Worm (Caenorhabditis elegans) whole organism, L4 larva: ENCODE results near the gene pks-1.

Source experiments
- F37D6.2 ChIP-seq: sonication (generic microtip); optimal IDR thresholded peaks from 2 replicates; lab custom pipeline; 2016; ENCODE audit warnings: mild to moderate bottlenecking, missing genetic modification characterization, missing compliant biosample characterization
- R02D3.7 ChIP-seq: fragments of 150-350 bp; sonication (generic microtip); optimal IDR thresholded peaks from 3 replicates; lab custom pipeline; 2014; ENCODE audit warnings: missing biosample characterization, missing genetic modification characterization
- ces-1 ChIP-seq: fragments of 150-350 bp; sonication (generic microtip); optimal IDR thresholded peaks from 4 replicates; lab custom pipeline; 2014; ENCODE audit warnings: missing biosample characterization, missing genetic modification reagents, missing genetic modification characterization
- lin-15B ChIP-seq: fragments of 150-350 bp; sonication (generic microtip); optimal IDR thresholded peaks from 3 replicates; lab custom pipeline; 2014; ENCODE audit warnings: missing biosample characterization, missing genetic modification characterization
- lin-39 ChIP-seq: fragments of 150-350 bp; optimal IDR thresholded peaks from 2 replicates; lab custom pipeline; 2014; ENCODE audit warnings: missing biosample characterization, missing genetic modification reagents, missing genetic modification characterization
- pqm-1 ChIP-seq: sonication (generic microtip); optimal IDR thresholded peaks from 2 replicates; lab custom pipeline; 2017; ENCODE audit warnings: missing biosample characterization, missing genetic modification characterization
- snpc-4 ChIP-seq: fragments of 150-350 bp; optimal IDR thresholded peaks from 2 replicates; lab custom pipeline; 2014; ENCODE audit warnings: missing biosample characterization, missing genetic modification characterization
- spr-1 ChIP-seq: sonication (generic microtip); optimal IDR thresholded peaks from 2 replicates; lab custom pipeline; 2016; ENCODE audit warnings: mild to moderate bottlenecking, missing genetic modification characterization, missing compliant biosample characterization

DNA sequence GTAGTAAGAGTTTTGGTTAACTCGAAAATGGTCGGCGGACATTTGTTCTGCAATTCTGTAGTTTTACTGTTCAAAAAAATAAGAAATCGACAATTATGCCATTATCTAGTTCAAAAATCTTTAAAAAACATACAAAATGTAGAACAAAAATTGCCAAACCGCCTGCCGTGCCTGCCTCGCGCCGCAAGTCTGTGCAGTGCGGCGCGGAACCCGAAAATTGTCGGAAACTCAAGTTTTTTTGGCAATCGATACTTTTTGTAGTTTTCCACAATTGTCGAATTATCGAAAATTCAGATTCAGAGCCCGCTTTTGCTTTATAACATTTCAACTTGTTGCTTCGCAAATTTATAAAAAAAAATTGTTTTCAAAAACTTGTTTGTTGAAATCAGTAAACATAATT lies 44.4 kb downstream of the pks-1 start:
- TF ChIP-seq pqm-1 (tag; lab: Kevin White, UChicago), result no peak
- TF ChIP-seq F37D6.2, result no peak
- no peak for TF ChIP-seq ces-1 (GFP tag; lab: Kevin White, UChicago)
- no peak for TF ChIP-seq lin-15B (tag; lab: Kevin White, UChicago)
- TF ChIP-seq spr-1, result no peak
- no peak for TF ChIP-seq R02D3.7 (tag; lab: Kevin White, UChicago)
- TF ChIP-seq snpc-4, result no peak
- TF ChIP-seq lin-39, result no peak
